Worm (Caenorhabditis elegans) whole organism, early embryonic: Measurements from ENCODE around the gene F35E8.2.

Experiments used
- ama-1 ChIP-seq: fragments of 150-350 bp; optimal IDR thresholded peaks from 2 replicates; lab custom pipeline; 2014
- ceh-13 ChIP-seq: fragments of 200-800 bp; sonication (Bioruptor generic); optimal IDR thresholded peaks from 2 replicates; lab custom pipeline; 2018; ENCODE audit warnings: mild to moderate bottlenecking, missing genetic modification characterization, missing compliant biosample characterization
- flt-1 ChIP-seq: fragments of 200-800 bp; sonication (Bioruptor generic); IDR thresholded peaks from 2 replicates; pipeline ENCODE4 v1.3.6; 2022; ENCODE audit warnings: missing genetic modification characterization, missing compliant biosample characterization
- tbx-37 ChIP-seq: fragments of 200-800 bp; sonication (Bioruptor generic); conservative IDR thresholded peaks from 2 replicates; pipeline ENCODE4 v1.3.6; 2022; ENCODE audit warnings: missing genetic modification reagents, missing genetic modification characterization, missing compliant biosample characterization

DNA sequence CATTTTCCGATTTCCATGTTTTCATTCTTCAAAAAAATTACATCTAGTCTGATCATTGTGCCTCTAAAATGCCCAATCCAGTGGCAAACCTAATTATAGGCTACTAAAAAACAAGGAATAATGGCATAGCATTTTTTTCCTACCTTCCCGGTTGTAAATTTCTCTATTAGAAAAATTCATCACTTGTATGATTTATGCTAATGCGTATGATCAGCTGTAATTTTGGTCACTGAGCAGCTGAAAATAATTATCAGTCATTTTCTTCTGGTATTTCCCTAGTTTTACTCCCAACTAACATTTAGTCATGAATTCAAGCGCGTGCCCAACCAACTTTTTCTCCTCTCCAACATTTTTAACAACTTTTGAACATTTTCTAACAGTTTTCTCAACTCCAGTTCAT, 50.0 kb downstream of the F35E8.2 start, which contains the start of gene srh-186:
- TF ChIP-seq tbx-37 (GFP tag; lab: Robert Waterston, UW) (no peak), flt-1 (GFP tag; lab: Robert Waterston, UW) (no peak), ama-1 (lab: Kevin White, UChicago) (no peak), ceh-13 (GFP tag; lab: Kevin White, UChicago) (no peak)
